4 fruit fly cellular contexts compared by ENCODE assay signal in the genomic region with DNA sequence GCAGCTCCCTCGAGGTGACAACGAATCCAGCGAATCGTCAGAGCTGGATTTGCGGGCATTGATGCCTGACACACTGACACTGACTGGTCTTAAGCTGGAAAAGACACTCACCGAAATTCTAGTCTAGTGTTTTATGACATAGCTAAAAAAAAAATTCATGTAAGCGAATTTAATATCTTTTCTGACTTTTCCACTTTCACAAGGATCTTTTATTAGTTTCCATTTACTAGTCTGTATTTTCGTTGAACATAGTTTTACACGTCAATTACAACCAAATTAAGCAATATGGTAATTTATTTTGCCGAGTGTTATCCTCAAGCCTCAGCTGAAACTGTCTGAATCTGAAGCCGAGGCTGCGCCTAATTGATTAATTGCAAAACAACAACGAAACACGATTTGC.
TF ChIP-seq lines count a peak whose summit lies in the region.

No protein-coding gene starts in this region.

- TF ChIP-seq CTCF in whole organism, embryonic (GFP tag; optimal IDR thresholded peaks at IDR 0.05; lab: Kevin White, UChicago), result no peak

TF ChIP-seq in whole organism, embryonic, 481 proteins besides CTCF, POLR2A, EP300 and RAD21:
- TF ChIP-seq Xbp1 (GFP tag; optimal IDR thresholded peaks at IDR 0.05; lab: Kevin White, UChicago), result no peak
- TF ChIP-seq Ets65A (GFP tag; lab: Kevin White, UChicago), result peak; percentile 66
- TF ChIP-seq Drgx (GFP tag; IDR thresholded peaks at IDR 0.05; lab: Robert Waterston, UW), result peak; percentile 43; the same call in 1 of the 2 replicates
TF ChIP-seq in whole organism, embryonic: peak in this region for 2.

TF ChIP-seq in whole organism, prepupa, 60 proteins besides CTCF, POLR2A, EP300 and RAD21 (continues in another document):
- TF ChIP-seq Ets96B (tag; optimal IDR thresholded peaks at IDR 0.05; lab: Kevin White, UChicago) (no peak), CG6276 (GFP tag; optimal IDR thresholded peaks at IDR 0.05; lab: Kevin White, UChicago) (no peak), Hr4 (GFP tag; optimal IDR thresholded peaks at IDR 0.05; lab: Kevin White, UChicago) (peak; percentile 15), Ets21C (GFP tag; optimal IDR thresholded peaks at IDR 0.05; lab: Kevin White, UChicago) (peak; percentile 16), Smox (GFP tag; optimal IDR thresholded peaks at IDR 0.05; lab: Kevin White, UChicago) (peak; percentile 27), Blimp-1 (GFP tag; optimal IDR thresholded peaks at IDR 0.05; lab: Kevin White, UChicago) (no peak), CG34406 (GFP tag; optimal IDR thresholded peaks at IDR 0.05; lab: Kevin White, UChicago) (peak; percentile 36), CG6792 (GFP tag; optimal IDR thresholded peaks at IDR 0.05; lab: Kevin White, UChicago) (no peak), Met (GFP tag; optimal IDR thresholded peaks at IDR 0.05; lab: Kevin White, UChicago) (peak; percentile 48), CG31627 (GFP tag; optimal IDR thresholded peaks at IDR 0.05; lab: Kevin White, UChicago) (peak; percentile 44), CG7368 (GFP tag; optimal IDR thresholded peaks at IDR 0.05; lab: Kevin White, UChicago) (no peak), CG4318 (GFP tag; optimal IDR thresholded peaks at IDR 0.05; lab: Kevin White, UChicago) (no peak), net (GFP tag; optimal IDR thresholded peaks at IDR 0.05; lab: Kevin White, UChicago) (peak; percentile 3), fkh (GFP tag; optimal IDR thresholded peaks at IDR 0.05; lab: Kevin White, UChicago) (no peak), CG11902 (GFP tag; optimal IDR thresholded peaks at IDR 0.05; lab: Kevin White, UChicago) (no peak), CG3032 (tag; optimal IDR thresholded peaks at IDR 0.05; lab: Kevin White, UChicago) (no peak), CG8119 (GFP tag; IDR thresholded peaks at IDR 0.05; lab: Robert Waterston, UW) (no peak), OdsH (GFP tag; optimal IDR thresholded peaks at IDR 0.05; lab: Kevin White, UChicago) (peak; percentile 17), acj6 (GFP tag; optimal IDR thresholded peaks at IDR 0.05; lab: Kevin White, UChicago) (no peak), ss (GFP tag; optimal IDR thresholded peaks at IDR 0.05; lab: Kevin White, UChicago) (no peak), Eip78C (GFP tag; lab: Kevin White, UChicago) (peak; percentile 86), dac (GFP tag; optimal IDR thresholded peaks at IDR 0.05; lab: Kevin White, UChicago) (no peak), vri (GFP tag; optimal IDR thresholded peaks at IDR 0.05; lab: Kevin White, UChicago) (no peak), CG10631 (GFP tag; optimal IDR thresholded peaks at IDR 0.05; lab: Kevin White, UChicago) (no peak), fd85E (GFP tag; optimal IDR thresholded peaks at IDR 0.05; lab: Kevin White, UChicago) (no peak), pdm3 (GFP tag; optimal IDR thresholded peaks at IDR 0.05; lab: Kevin White, UChicago) (peak; percentile 16), Sox14 (GFP tag; optimal IDR thresholded peaks at IDR 0.05; lab: Kevin White, UChicago) (peak; percentile 16), CG15336 (GFP tag; IDR thresholded peaks at IDR 0.05; lab: Robert Waterston, UW) (peak; percentile 40; the same call in 1 of the 2 replicates)

TF ChIP-seq in whole organism, pupa, 21 proteins besides CTCF, POLR2A, EP300 and RAD21:
- TF ChIP-seq CG8301 (tag; optimal IDR thresholded peaks at IDR 0.05; lab: Kevin White, UChicago), result peak; percentile 10
- no peak for TF ChIP-seq CG32121 (GFP tag; IDR thresholded peaks at IDR 0.05; lab: Robert Waterston, UW)
- TF ChIP-seq Pif1A (GFP tag; optimal IDR thresholded peaks at IDR 0.05; lab: Kevin White, UChicago), result no peak
- TF ChIP-seq CG9948 (tag; optimal IDR thresholded peaks at IDR 0.05; lab: Kevin White, UChicago), result peak; percentile 19
- no peak for TF ChIP-seq EcR (GFP tag; optimal IDR thresholded peaks at IDR 0.05; lab: Kevin White, UChicago)
- TF ChIP-seq gl (tag; optimal IDR thresholded peaks at IDR 0.05; lab: Kevin White, UChicago), result no peak
- TF ChIP-seq Ets98B (GFP tag; IDR thresholded peaks at IDR 0.05; lab: Robert Waterston, UW), result peak; percentile 41; the same call in 1 of the 2 replicates
- TF ChIP-seq CG17806 (tag; optimal IDR thresholded peaks at IDR 0.05; lab: Kevin White, UChicago), result peak; percentile 28
- peak; percentile 8 for TF ChIP-seq Snoo (tag; optimal IDR thresholded peaks at IDR 0.05; lab: Kevin White, UChicago)
- peak; percentile 42 for TF ChIP-seq CG8159 (tag; optimal IDR thresholded peaks at IDR 0.05; lab: Kevin White, UChicago)
- TF ChIP-seq rn (GFP tag; IDR thresholded peaks at IDR 0.05; lab: Robert Waterston, UW), result no peak
- TF ChIP-seq Pif1B (GFP tag; optimal IDR thresholded peaks at IDR 0.05; lab: Kevin White, UChicago), result no peak
- TF ChIP-seq fd96Ca (GFP tag; IDR thresholded peaks at IDR 0.05; lab: Robert Waterston, UW), result no peak
- no peak for TF ChIP-seq CG34367 (tag; optimal IDR thresholded peaks at IDR 0.05; lab: Kevin White, UChicago)
- no peak for TF ChIP-seq CG4496 (GFP tag; IDR thresholded peaks at IDR 0.05; lab: Robert Waterston, UW)
- TF ChIP-seq CG15710 (tag; optimal IDR thresholded peaks at IDR 0.05; lab: Kevin White, UChicago), result peak; percentile 16
- peak; percentile 23 for TF ChIP-seq CG14655 (GFP tag; optimal IDR thresholded peaks at IDR 0.05; lab: Kevin White, UChicago)
- no peak for TF ChIP-seq D1 (tag; optimal IDR thresholded peaks at IDR 0.05; lab: Kevin White, UChicago)
- no peak for TF ChIP-seq CG12605 (GFP tag; IDR thresholded peaks at IDR 0.05; lab: Robert Waterston, UW)
- no peak for TF ChIP-seq CG10348 (GFP tag; IDR thresholded peaks at IDR 0.05; lab: Robert Waterston, UW)
- no peak for TF ChIP-seq CG13204 (GFP tag; optimal IDR thresholded peaks at IDR 0.05; lab: Kevin White, UChicago)

TF ChIP-seq in whole organism, wandering third instar larva, 38 proteins besides CTCF, POLR2A, EP300 and RAD21:
- TF ChIP-seq Dif (GFP tag; optimal IDR thresholded peaks at IDR 0.05; lab: Kevin White, UChicago; ENCODE audit: partially characterized antibody) (no peak), tai (GFP tag; optimal IDR thresholded peaks at IDR 0.05; lab: Kevin White, UChicago) (no peak), woc (GFP tag; optimal IDR thresholded peaks at IDR 0.05; lab: Kevin White, UChicago) (peak; percentile 4), N (GFP tag; optimal IDR thresholded peaks at IDR 0.05; lab: Kevin White, UChicago) (no peak), sv (GFP tag; optimal IDR thresholded peaks at IDR 0.05; lab: Kevin White, UChicago) (no peak), Rel (GFP tag; optimal IDR thresholded peaks at IDR 0.05; lab: Kevin White, UChicago) (no peak), Rel (tag; optimal IDR thresholded peaks at IDR 0.05; lab: Kevin White, UChicago) (no peak), fru (GFP tag; optimal IDR thresholded peaks at IDR 0.05; lab: Kevin White, UChicago) (peak; percentile 57), ey (GFP tag; optimal IDR thresholded peaks at IDR 0.05; lab: Kevin White, UChicago) (peak; percentile 26), Abd-B (GFP tag; optimal IDR thresholded peaks at IDR 0.05; lab: Kevin White, UChicago) (no peak), br (GFP tag; optimal IDR thresholded peaks at IDR 0.05; lab: Kevin White, UChicago) (peak; percentile 40), foxo (GFP tag; optimal IDR thresholded peaks at IDR 0.05; lab: Kevin White, UChicago) (peak in 1 of 2 experiments; percentile 4), OdsH (GFP tag; optimal IDR thresholded peaks at IDR 0.05; lab: Kevin White, UChicago) (peak; percentile 4), CG9705 (GFP tag; optimal IDR thresholded peaks at IDR 0.05; lab: Kevin White, UChicago) (no peak), Jra (GFP tag; optimal IDR thresholded peaks at IDR 0.05; lab: Kevin White, UChicago) (no peak), sage (GFP tag; optimal IDR thresholded peaks at IDR 0.05; lab: Kevin White, UChicago) (no peak), rgr (GFP tag; optimal IDR thresholded peaks at IDR 0.05; lab: Kevin White, UChicago) (peak; percentile 45), Dfd (GFP tag; optimal IDR thresholded peaks at IDR 0.05; lab: Kevin White, UChicago) (no peak), h (GFP tag; optimal IDR thresholded peaks at IDR 0.05; lab: Kevin White, UChicago) (peak; percentile 15), HLH106 (tag; optimal IDR thresholded peaks at IDR 0.05; lab: Kevin White, UChicago) (peak; percentile 8), dsf (GFP tag; optimal IDR thresholded peaks at IDR 0.05; lab: Kevin White, UChicago; ENCODE audit: borderline replicate concordance) (no peak)
